Worm (Caenorhabditis elegans): ENCODE results near the gene B0244.15.

Gene B0244.15

ce11 chrIII:5743084-5743483 is at the start of gene B0244.15:
TSS of gene B0244.15 (plus strand) at chrIII:5743384.
- TF ChIP-seq snpc-4 (tag; optimal IDR thresholded peaks at IDR 0.05) (no peak), M03D4.4 (tag; optimal IDR thresholded peaks at IDR 0.05) (no peak), ceh-43 (GFP tag; optimal IDR thresholded peaks at IDR 0.05) (no peak), nhr-28 (tag; optimal IDR thresholded peaks at IDR 0.05) (no peak), unc-62 (GFP tag; optimal IDR thresholded peaks at IDR 0.05) (no peak), lin-32 (GFP tag; optimal IDR thresholded peaks at IDR 0.05) (no peak), nhr-237 (tag; optimal IDR thresholded peaks at IDR 0.05) (no peak), hlh-1 (tag; optimal IDR thresholded peaks at IDR 0.05) (no peak), nhr-12 (tag; optimal IDR thresholded peaks at IDR 0.05) (no peak), unc-120 (tag; optimal IDR thresholded peaks at IDR 0.05; ENCODE audit: poor library complexity, severe bottlenecking) (no peak), mab-5 (tag; optimal IDR thresholded peaks at IDR 0.05) (no peak), drap-1 (GFP tag; optimal IDR thresholded peaks at IDR 0.05) (no peak), blmp-1 (tag; optimal IDR thresholded peaks at IDR 0.05) (no peak), unc-39 (tag; optimal IDR thresholded peaks at IDR 0.05) (no peak)

ce11 chrIII:5693736-5694135 is 49.4 kb upstream of the B0244.15 start, which contains the start of gene B0336.13:
TSS of gene B0336.13 (plus strand) at chrIII:5694036.
- TF ChIP-seq M03D4.4 (tag; optimal IDR thresholded peaks at IDR 0.05), result no peak
- TF ChIP-seq mep-1 (tag; optimal IDR thresholded peaks at IDR 0.05), result no peak
- TF ChIP-seq ceh-39 (tag; optimal IDR thresholded peaks at IDR 0.05), result no peak
- TF ChIP-seq lin-32 (GFP tag; optimal IDR thresholded peaks at IDR 0.05), result no peak
- no peak for TF ChIP-seq mab-5 (tag; optimal IDR thresholded peaks at IDR 0.05)

- TF ChIP-seq nhr-237 (tag; optimal IDR thresholded peaks at IDR 0.05), result no peak
Observed at ce11 chrIII:5697266-5697665, 45.9 kb upstream of the B0244.15 start, which contains the start of gene B0336.7. TSS of gene B0336.7 (minus strand) at chrIII:5697366.

- TF ChIP-seq mls-2 (tag; optimal IDR thresholded peaks at IDR 0.05) (no peak), zip-8 (tag; optimal IDR thresholded peaks at IDR 0.05) (no peak), lsy-2 (tag; optimal IDR thresholded peaks at IDR 0.05) (peak; percentile 31), hlh-1 (tag; optimal IDR thresholded peaks at IDR 0.05) (peak; percentile 34), pha-4 (tag; optimal IDR thresholded peaks at IDR 0.05) (no peak), ceh-39 (tag; optimal IDR thresholded peaks at IDR 0.05) (no peak), drap-1 (GFP tag; optimal IDR thresholded peaks at IDR 0.05) (no peak), nhr-2 (tag; optimal IDR thresholded peaks at IDR 0.05) (no peak), sem-2 (GFP tag; optimal IDR thresholded peaks at IDR 0.05) (no peak), nhr-76 (tag; optimal IDR thresholded peaks at IDR 0.05) (no peak), nhr-237 (tag; optimal IDR thresholded peaks at IDR 0.05) (no peak), unc-120 (tag; optimal IDR thresholded peaks at IDR 0.05; ENCODE audit: poor library complexity, severe bottlenecking) (no peak), sptf-1 (tag; optimal IDR thresholded peaks at IDR 0.05) (no peak), mep-1 (tag; optimal IDR thresholded peaks at IDR 0.05) (peak; percentile 64), ceh-43 (GFP tag; optimal IDR thresholded peaks at IDR 0.05) (no peak), lin-13 (tag; optimal IDR thresholded peaks at IDR 0.05) (no peak), lin-32 (GFP tag; optimal IDR thresholded peaks at IDR 0.05) (no peak), ztf-11 (tag; optimal IDR thresholded peaks at IDR 0.05) (no peak), blmp-1 (tag; optimal IDR thresholded peaks at IDR 0.05) (no peak), elt-3 (tag; optimal IDR thresholded peaks at IDR 0.05) (no peak), snpc-4 (tag; optimal IDR thresholded peaks at IDR 0.05) (no peak), unc-39 (tag; optimal IDR thresholded peaks at IDR 0.05) (no peak), flh-1 (GFP tag; optimal IDR thresholded peaks at IDR 0.05) (no peak), bed-3 (GFP tag; optimal IDR thresholded peaks at IDR 0.05) (no peak), ceh-83 (GFP tag; optimal IDR thresholded peaks at IDR 0.05) (no peak), tbx-8 (GFP tag; optimal IDR thresholded peaks at IDR 0.05) (no peak), nhr-12 (tag; optimal IDR thresholded peaks at IDR 0.05) (no peak), unc-62 (GFP tag; optimal IDR thresholded peaks at IDR 0.05) (no peak), ham-2 (GFP tag; optimal IDR thresholded peaks at IDR 0.05) (no peak), mab-5 (tag; optimal IDR thresholded peaks at IDR 0.05) (no peak), ces-1 (GFP tag; optimal IDR thresholded peaks at IDR 0.05) (peak; percentile 34), cnd-1 (tag; optimal IDR thresholded peaks at IDR 0.05) (no peak), M03D4.4 (tag; optimal IDR thresholded peaks at IDR 0.05) (no peak)
Observed at ce11 chrIII:5697963-5698730, 45.0 kb upstream of the B0244.15 start, which contains the start of the genes lgg-3 and rgs-5. TSS of gene lgg-3 (minus strand) at chrIII:5698013. TSS of gene rgs-5 (plus strand) at chrIII:5698555.
